Worm (Caenorhabditis elegans): ENCODE data around the gene nhr-242.

DNA sequence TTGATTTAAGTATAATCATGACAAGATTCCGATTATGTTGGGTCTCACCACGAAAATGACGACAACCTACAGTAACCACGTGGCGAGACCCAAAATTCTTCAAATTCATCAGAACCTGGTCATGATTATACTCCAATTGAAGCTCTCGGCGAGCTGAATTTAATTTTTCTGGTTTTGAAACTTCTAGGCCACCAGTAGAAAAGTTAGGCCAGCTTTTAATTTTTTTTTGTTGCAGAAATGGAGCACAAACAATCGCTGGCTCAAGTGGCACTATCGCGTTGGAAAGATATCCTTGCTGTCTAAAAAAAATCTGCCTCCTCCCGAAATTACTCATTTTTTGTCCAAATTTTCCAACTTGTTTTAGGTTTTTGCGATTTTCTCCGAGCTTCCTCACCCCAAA lies 25.2 kb upstream of the nhr-242 start:
- TF ChIP-seq nhr-76 (tag; optimal IDR thresholded peaks at IDR 0.05) (no peak), pha-4 (tag; optimal IDR thresholded peaks at IDR 0.05) (no peak), elt-3 (tag; optimal IDR thresholded peaks at IDR 0.05) (no peak), lin-32 (GFP tag; optimal IDR thresholded peaks at IDR 0.05) (no peak), bed-3 (GFP tag; optimal IDR thresholded peaks at IDR 0.05) (no peak), nhr-237 (tag; optimal IDR thresholded peaks at IDR 0.05) (no peak), lsy-2 (tag; optimal IDR thresholded peaks at IDR 0.05) (no peak), lin-13 (tag; optimal IDR thresholded peaks at IDR 0.05) (no peak), zip-8 (tag; optimal IDR thresholded peaks at IDR 0.05) (no peak), nhr-28 (tag; optimal IDR thresholded peaks at IDR 0.05) (no peak), unc-39 (tag; optimal IDR thresholded peaks at IDR 0.05) (no peak)
